Worm (Caenorhabditis elegans): ENCODE measurements around the gene scl-11.

Gene scl-11

ce11 chrIV:13093677-13094076, 42.5 kb downstream of the scl-11 start, which contains the start of the genes prcc-1 and C39E9.12 (continued):
- TF ChIP-seq unc-130 (GFP tag; optimal IDR thresholded peaks at IDR 0.05) (peak; percentile 80), F10B5.3 (tag; optimal IDR thresholded peaks at IDR 0.05) (no peak), nhr-77 (tag; optimal IDR thresholded peaks at IDR 0.05) (peak; percentile 19), gei-8 (GFP tag; optimal IDR thresholded peaks at IDR 0.05) (no peak), nhr-25 (tag; optimal IDR thresholded peaks at IDR 0.05; ENCODE audit: borderline replicate concordance, insufficient read depth) (no peak), Y75B8A.6 (GFP tag; IDR thresholded peaks at IDR 0.05) (no peak), hlh-11 (tag; optimal IDR thresholded peaks at IDR 0.05) (no peak), lin-38 (GFP tag; IDR thresholded peaks at IDR 0.05) (peak; percentile 94), T26A8.4 (GFP tag; IDR thresholded peaks at IDR 0.05) (no peak), aly-2 (tag; optimal IDR thresholded peaks at IDR 0.05) (no peak), zfp-2 (tag; optimal IDR thresholded peaks at IDR 0.05) (no peak), nhr-111 (GFP tag; optimal IDR thresholded peaks at IDR 0.05) (no peak), F26F4.8 (GFP tag; conservative IDR thresholded peaks at IDR 0.05) (no peak)

- TF ChIP-seq tra-1 (GFP tag; IDR thresholded peaks at IDR 0.05) (no peak), zfp-2 (tag; optimal IDR thresholded peaks at IDR 0.05) (no peak), mes-2 (tag; optimal IDR thresholded peaks at IDR 0.05; ENCODE audit: poor library complexity, severe bottlenecking) (no peak), lin-38 (GFP tag; IDR thresholded peaks at IDR 0.05) (0 out of 2 replicates have a peak, but pooled peaks have one; percentile 15), D1046.2 (GFP tag; IDR thresholded peaks at IDR 0.05) (no peak)
These were observed 44.3 kb downstream of the scl-11 start, which contains the start of gene rfc-3 for ce11 chrIV:13095462-13095861. Gene rfc-3 (plus strand): TSS chrIV:13095762.

ce11 chrIV:13096778-13097177, 45.6 kb downstream of the scl-11 start:
- no peak for TF ChIP-seq zfp-3 (GFP tag; conservative IDR thresholded peaks at IDR 0.05)
- no peak for TF ChIP-seq snpc-4 (tag; optimal IDR thresholded peaks at IDR 0.05)
- TF ChIP-seq tag-97 (GFP tag; IDR thresholded peaks at IDR 0.05), result no peak
- TF ChIP-seq R02D3.7 (tag; optimal IDR thresholded peaks at IDR 0.05), result no peak
- peak; percentile 44 for TF ChIP-seq F49E8.2 (tag; optimal IDR thresholded peaks at IDR 0.05; ENCODE audit: borderline replicate concordance)
- no peak for TF ChIP-seq dmd-6 (GFP tag; IDR thresholded peaks at IDR 0.05)
- no peak for TF ChIP-seq hlh-30 (tag; optimal IDR thresholded peaks at IDR 0.05; ENCODE audit: insufficient read depth)
- no peak for TF ChIP-seq php-3 (GFP tag; IDR thresholded peaks at IDR 0.05)
- TF ChIP-seq sdz-12 (GFP tag; optimal IDR thresholded peaks at IDR 0.05), result no peak
- no peak for TF ChIP-seq madf-5 (GFP tag; IDR thresholded peaks at IDR 0.05)
- no peak for TF ChIP-seq nhr-48 (tag; optimal IDR thresholded peaks at IDR 0.05)
- no peak for TF ChIP-seq daf-19 (GFP tag; conservative IDR thresholded peaks at IDR 0.05)
- TF ChIP-seq ZK546.5 (tag; optimal IDR thresholded peaks at IDR 0.05), result no peak
- TF ChIP-seq lin-39 (tag; optimal IDR thresholded peaks at IDR 0.05), result no peak
- TF ChIP-seq ces-1 (GFP tag; optimal IDR thresholded peaks at IDR 0.05), result no peak
- TF ChIP-seq egl-43 (GFP tag; IDR thresholded peaks at IDR 0.05), result no peak
- no peak for TF ChIP-seq mxl-3 (GFP tag; optimal IDR thresholded peaks at IDR 0.05)
- TF ChIP-seq unc-62 (GFP tag; optimal IDR thresholded peaks at IDR 0.05 in 1 of 2), result no peak
- no peak for TF ChIP-seq unc-62 (tag; optimal IDR thresholded peaks at IDR 0.05)
- no peak for TF ChIP-seq nhr-102 (tag; optimal IDR thresholded peaks at IDR 0.05)
- TF ChIP-seq F26F4.8 (GFP tag; conservative IDR thresholded peaks at IDR 0.05), result no peak
- peak; percentile 26 for TF ChIP-seq unc-130 (GFP tag; optimal IDR thresholded peaks at IDR 0.05)
- no peak for TF ChIP-seq ztf-11 (tag; optimal IDR thresholded peaks at IDR 0.05)
- peak; percentile 62 for TF ChIP-seq lin-38 (GFP tag; IDR thresholded peaks at IDR 0.05)
- no peak for TF ChIP-seq mdl-1 (tag; optimal IDR thresholded peaks at IDR 0.05)
- TF ChIP-seq Y48G9A.11 (GFP tag; IDR thresholded peaks at IDR 0.05), result no peak
- no peak for TF ChIP-seq fos-1 (tag; optimal IDR thresholded peaks at IDR 0.05)
- no peak for TF ChIP-seq tra-1 (GFP tag; IDR thresholded peaks at IDR 0.05)
- TF ChIP-seq nhr-10 (tag; optimal IDR thresholded peaks at IDR 0.05), result no peak
- no peak for TF ChIP-seq spr-3 (GFP tag; optimal IDR thresholded peaks at IDR 0.05)
- TF ChIP-seq daf-16 (GFP tag; optimal IDR thresholded peaks at IDR 0.05), result no peak
- TF ChIP-seq daf-16 (tag; optimal IDR thresholded peaks at IDR 0.05), result peak; percentile 37
- no peak for TF ChIP-seq ceh-20 (GFP tag; IDR thresholded peaks at IDR 0.05)
